Worm (Caenorhabditis elegans): Measurements from ENCODE around the gene lsm-5.
A peak's percentile ranks its signal among the peaks of the same experiment; 100 is the strongest.

lsm-5 gene

ce11 chrV:15553869-15554268, 16.3 kb upstream of the lsm-5 start (continued):
- TF ChIP-seq lin-1 (GFP tag; IDR thresholded peaks at IDR 0.05) (0 out of 2 replicates have a peak, but pooled peaks have one; percentile 19), mep-1 (tag; optimal IDR thresholded peaks at IDR 0.05) (peak; percentile 28), sdz-12 (GFP tag; optimal IDR thresholded peaks at IDR 0.05) (no peak), lin-39 (tag; optimal IDR thresholded peaks at IDR 0.05) (no peak), dmd-6 (GFP tag; IDR thresholded peaks at IDR 0.05) (peak; percentile 44), fos-1 (tag; optimal IDR thresholded peaks at IDR 0.05) (no peak), lir-3 (tag; optimal IDR thresholded peaks at IDR 0.05) (no peak), tra-1 (GFP tag; IDR thresholded peaks at IDR 0.05) (0 out of 2 replicates have a peak, but pooled peaks have one; percentile 53), attf-4 (tag; optimal IDR thresholded peaks at IDR 0.05) (no peak), ceh-20 (GFP tag; IDR thresholded peaks at IDR 0.05) (0 out of 2 replicates have a peak, but pooled peaks have one; percentile 10), arid-1 (GFP tag; conservative IDR thresholded peaks at IDR 0.05) (peak; percentile 63), mes-2 (tag; optimal IDR thresholded peaks at IDR 0.05; ENCODE audit: poor library complexity, severe bottlenecking) (peak; percentile 68), snpc-1.2 (GFP tag; IDR thresholded peaks at IDR 0.05) (peak; percentile 72; the same call in 1 of the 2 replicates), ceh-82 (tag; optimal IDR thresholded peaks at IDR 0.05) (no peak), snpc-4 (tag; optimal IDR thresholded peaks at IDR 0.05) (no peak), nhr-102 (tag; optimal IDR thresholded peaks at IDR 0.05) (no peak), zfp-3 (GFP tag; conservative IDR thresholded peaks at IDR 0.05) (no peak), hlh-30 (tag; optimal IDR thresholded peaks at IDR 0.05; ENCODE audit: insufficient read depth) (peak; percentile 19), fkh-10 (GFP tag; optimal IDR thresholded peaks at IDR 0.05) (no peak), duxl-1 (tag; optimal IDR thresholded peaks at IDR 0.05; ENCODE audit: poor library complexity) (no peak), spr-1 (tag; optimal IDR thresholded peaks at IDR 0.05) (peak; percentile 22), unc-39 (tag; optimal IDR thresholded peaks at IDR 0.05) (no peak), F44E2.7 (GFP tag; IDR thresholded peaks at IDR 0.05) (0 out of 2 replicates have a peak, but pooled peaks have one; percentile 25), ZK337.2 (GFP tag; IDR thresholded peaks at IDR 0.05) (no peak), zfp-2 (tag; optimal IDR thresholded peaks at IDR 0.05) (no peak), nhr-48 (tag; optimal IDR thresholded peaks at IDR 0.05) (no peak), gei-8 (GFP tag; optimal IDR thresholded peaks at IDR 0.05) (no peak), ztf-11 (tag; optimal IDR thresholded peaks at IDR 0.05) (no peak), ZK546.5 (tag; optimal IDR thresholded peaks at IDR 0.05) (no peak), ceh-62 (tag; optimal IDR thresholded peaks at IDR 0.05) (no peak), pha-4 (GFP tag; IDR thresholded peaks at IDR 0.05) (peak; percentile 39; the same call in 1 of the 2 replicates), pha-4 (tag; optimal IDR thresholded peaks at IDR 0.05) (no peak), Y75B8A.6 (GFP tag; IDR thresholded peaks at IDR 0.05) (no peak), nhr-42 (GFP tag; IDR thresholded peaks at IDR 0.05) (0 out of 2 replicates have a peak, but pooled peaks have one; percentile 9), zag-1 (tag; optimal IDR thresholded peaks at IDR 0.05) (no peak), nhr-111 (GFP tag; optimal IDR thresholded peaks at IDR 0.05) (no peak), lim-7 (GFP tag; IDR thresholded peaks at IDR 0.05) (peak; percentile 76), nhr-76 (tag; optimal IDR thresholded peaks at IDR 0.05) (no peak), lsy-2 (tag; optimal IDR thresholded peaks at IDR 0.05) (peak in 1 of 2 experiments; percentile 25), F26F4.8 (GFP tag; conservative IDR thresholded peaks at IDR 0.05) (no peak; the same call in 1 of the 2 replicates), Y5F2A.4 (GFP tag; optimal IDR thresholded peaks at IDR 0.05) (no peak), skn-1 (tag; optimal IDR thresholded peaks at IDR 0.05) (no peak), set-16 (GFP tag; IDR thresholded peaks at IDR 0.05) (no peak), dmd-8 (GFP tag; IDR thresholded peaks at IDR 0.05) (peak; percentile 48; the same call in 1 of the 2 replicates), tag-97 (GFP tag; IDR thresholded peaks at IDR 0.05) (no peak), cey-2 (tag; optimal IDR thresholded peaks at IDR 0.05; ENCODE audit: borderline replicate concordance, insufficient read depth) (no peak), aly-2 (tag; optimal IDR thresholded peaks at IDR 0.05) (no peak), lin-15B (tag; optimal IDR thresholded peaks at IDR 0.05) (no peak), php-3 (GFP tag; IDR thresholded peaks at IDR 0.05) (no peak), lin-29 (GFP tag; IDR thresholded peaks at IDR 0.05) (no peak), F37D6.2 (tag; optimal IDR thresholded peaks at IDR 0.05) (no peak), lin-38 (GFP tag; IDR thresholded peaks at IDR 0.05) (no peak)
